Worm (Caenorhabditis elegans) whole organism, mixed stage, embryonic: ENCODE data around the gene scl-8.

Experiments used
- elt-1 ChIP-seq: sonication (generic microtip); optimal IDR thresholded peaks from 2 replicates; lab custom pipeline; 2017; ENCODE audit warnings: missing genetic modification characterization, mild to moderate bottlenecking, missing compliant biosample characterization, antibody characterized with exemption, moderate library complexity, borderline replicate concordance; ENCODE audit not compliant: insufficient read depth
- lin-32 ChIP-seq: fragments of 200-800 bp; sonication (Bioruptor generic); optimal IDR thresholded peaks from 2 replicates; lab custom pipeline; 2018; ENCODE audit warnings: mild to moderate bottlenecking, missing genetic modification characterization, missing compliant biosample characterization
- unc-39 ChIP-seq: fragments of 150-350 bp; optimal IDR thresholded peaks from 2 replicates; lab custom pipeline; 2014; ENCODE audit warnings: missing biosample characterization, missing genetic modification characterization
- unc-62 ChIP-seq: fragments of 150-350 bp; optimal IDR thresholded peaks from 2 replicates; lab custom pipeline; 2014; ENCODE audit warnings: missing biosample characterization, missing genetic modification reagents, missing genetic modification characterization

DNA sequence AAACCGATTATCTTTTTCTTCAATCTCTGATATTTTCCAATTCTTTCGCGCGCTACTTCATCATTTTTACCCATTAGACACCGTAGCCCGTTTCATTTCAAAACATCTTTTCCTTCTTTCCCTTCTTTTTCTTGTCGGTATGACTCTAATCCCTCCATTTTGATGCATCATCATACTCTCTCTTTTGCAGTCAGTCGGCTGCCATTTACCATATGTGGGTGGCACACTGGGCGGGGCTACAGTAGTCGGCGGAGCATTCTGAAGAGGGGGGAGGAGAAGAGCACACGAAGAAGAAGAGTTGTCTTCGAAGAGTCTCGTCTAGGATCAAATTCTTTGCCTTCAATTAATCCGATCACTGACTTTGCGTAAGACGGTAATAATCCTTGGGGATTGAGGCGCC lies 47.2 kb downstream of the scl-8 start, which contains the start of gene unc-30:
- no peak for TF ChIP-seq lin-32 (GFP tag; lab: Kevin White, UChicago)
- no peak for TF ChIP-seq elt-1 (tag; lab: Kevin White, UChicago)
- no peak for TF ChIP-seq unc-39 (tag; lab: Kevin White, UChicago)
- TF ChIP-seq unc-62 = no peak
